Worm (Caenorhabditis elegans): ENCODE data around the gene srd-10.
A peak's percentile ranks its signal among the peaks of the same experiment; 100 is the strongest.

- no peak for TF ChIP-seq lin-13 (tag; optimal IDR thresholded peaks at IDR 0.05)
- no peak for TF ChIP-seq nhr-12 (tag; optimal IDR thresholded peaks at IDR 0.05)
- no peak for TF ChIP-seq ztf-11 (tag; optimal IDR thresholded peaks at IDR 0.05)
- peak; percentile 62 for TF ChIP-seq ces-1 (GFP tag; optimal IDR thresholded peaks at IDR 0.05)
- TF ChIP-seq unc-39 (tag; optimal IDR thresholded peaks at IDR 0.05) = no peak
- TF ChIP-seq snpc-4 (tag; optimal IDR thresholded peaks at IDR 0.05) = no peak
- no peak for TF ChIP-seq lsy-2 (tag; optimal IDR thresholded peaks at IDR 0.05)
- no peak for TF ChIP-seq mep-1 (tag; optimal IDR thresholded peaks at IDR 0.05)
- no peak for TF ChIP-seq pha-4 (tag; optimal IDR thresholded peaks at IDR 0.05)
- no peak for TF ChIP-seq nhr-237 (tag; optimal IDR thresholded peaks at IDR 0.05)
- TF ChIP-seq hlh-1 (tag; optimal IDR thresholded peaks at IDR 0.05) = no peak
- TF ChIP-seq lin-32 (GFP tag; optimal IDR thresholded peaks at IDR 0.05) = no peak
- TF ChIP-seq sem-2 (GFP tag; optimal IDR thresholded peaks at IDR 0.05) = no peak
Measured at ce11 chrIV:13554350-13554749, 20.5 kb upstream of the srd-10 start.
